Worm (Caenorhabditis elegans) whole organism, L3 larva: ENCODE measurements around the gene C01B10.44.

Experiments
- R02D3.7 ChIP-seq: fragments of 150-350 bp; optimal IDR thresholded peaks from 2 replicates; lab custom pipeline; 2014; ENCODE audit warnings: missing biosample characterization, missing genetic modification characterization
- ZK546.5 ChIP-seq: sonication (generic microtip); optimal IDR thresholded peaks from 2 replicates; lab custom pipeline; 2017; ENCODE audit warnings: missing biosample characterization, missing genetic modification characterization
- aly-2 ChIP-seq: fragments of 150-350 bp; optimal IDR thresholded peaks from 2 replicates; lab custom pipeline; 2014; ENCODE audit warnings: missing biosample characterization, missing genetic modification characterization
- ama-1 ChIP-seq: fragments of 150-350 bp; optimal IDR thresholded peaks from 2 replicates; lab custom pipeline; 2018
- ceh-16 ChIP-seq: sonication (generic microtip); optimal IDR thresholded peaks from 2 replicates; lab custom pipeline; 2017; ENCODE audit warnings: missing biosample characterization, missing genetic modification characterization
- ceh-28 ChIP-seq: fragments of 150-350 bp; optimal IDR thresholded peaks from 2 replicates; lab custom pipeline; 2014; ENCODE audit warnings: missing biosample characterization, missing genetic modification reagents, missing genetic modification characterization
- ceh-82 ChIP-seq: fragments of 150-350 bp; optimal IDR thresholded peaks from 2 replicates; lab custom pipeline; 2014; ENCODE audit warnings: missing biosample characterization, missing genetic modification characterization
- ceh-9 ChIP-seq: sonication (generic microtip); optimal IDR thresholded peaks from 2 replicates; lab custom pipeline; 2018; ENCODE audit warnings: missing biosample characterization, missing genetic modification characterization
- daf-12 ChIP-seq: fragments of 150-350 bp; optimal IDR thresholded peaks from 2 replicates; lab custom pipeline; 2014; ENCODE audit warnings: missing biosample characterization, missing genetic modification reagents, missing genetic modification characterization
- egl-27 ChIP-seq: sonication (generic microtip); optimal IDR thresholded peaks from 4 replicates; lab custom pipeline; 2017; ENCODE audit warnings: missing biosample characterization, missing genetic modification reagents, missing genetic modification characterization
- egl-5 ChIP-seq: fragments of 150-350 bp; optimal IDR thresholded peaks from 2 replicates; lab custom pipeline; 2017; ENCODE audit warnings: missing biosample characterization, missing genetic modification reagents, missing genetic modification characterization, inconsistent platforms
- elt-1 ChIP-seq: fragments of 150-350 bp; optimal IDR thresholded peaks from 2 replicates; lab custom pipeline; 2014; ENCODE audit warnings: missing biosample characterization, missing genetic modification characterization
- elt-2 ChIP-seq: sonication (generic microtip); optimal IDR thresholded peaks from 2 replicates; lab custom pipeline; 2016; ENCODE audit warnings: missing genetic modification reagents, mild to moderate bottlenecking, missing genetic modification characterization, missing compliant biosample characterization
- elt-3 ChIP-seq, 3 experiments: fragments of 150-350 bp in 1 of 3; sonication (generic microtip) in 2 of 3; optimal IDR thresholded peaks; 2 replicates in 2 of 3; 4 replicates in 1 of 3; lab custom pipeline; 2014 to 2017; ENCODE audit warnings: missing biosample characterization in 3 of 3, missing genetic modification characterization in 3 of 3
- eor-1 ChIP-seq, 2 experiments: fragments of 150-350 bp; optimal IDR thresholded peaks; 2 replicates each; lab custom pipeline; 2014 to 2018; ENCODE audit warnings: missing biosample characterization in 2 of 2, missing genetic modification characterization in 2 of 2
- fkh-10 ChIP-seq: sonication (generic microtip); optimal IDR thresholded peaks from 2 replicates; lab custom pipeline; 2017; ENCODE audit warnings: missing biosample characterization, missing genetic modification reagents, missing genetic modification characterization
- fos-1 ChIP-seq: fragments of 150-350 bp; optimal IDR thresholded peaks from 2 replicates; lab custom pipeline; 2014; ENCODE audit warnings: missing biosample characterization, missing genetic modification characterization
- lin-39 ChIP-seq: fragments of 150-350 bp; optimal IDR thresholded peaks from 2 replicates; lab custom pipeline; 2018; ENCODE audit warnings: missing biosample characterization, missing genetic modification reagents, missing genetic modification characterization
- lsy-12 ChIP-seq: sonication (generic microtip); optimal IDR thresholded peaks from 2 replicates; lab custom pipeline; 2016; ENCODE audit warnings: mild to moderate bottlenecking, missing genetic modification characterization, missing compliant biosample characterization
- mml-1 ChIP-seq: fragments of 150-350 bp; sonication (generic microtip); optimal IDR thresholded peaks from 3 replicates; lab custom pipeline; 2014; ENCODE audit warnings: missing biosample characterization, missing genetic modification characterization
- nfya-1 ChIP-seq: sonication (generic microtip); optimal IDR thresholded peaks from 2 replicates; lab custom pipeline; 2017; ENCODE audit warnings: missing genetic modification characterization, mild to moderate bottlenecking, missing compliant biosample characterization, antibody characterized with exemption, moderate library complexity; ENCODE audit not compliant: insufficient read depth
- nhr-23 ChIP-seq: fragments of 150-350 bp; optimal IDR thresholded peaks from 2 replicates; lab custom pipeline; 2014; ENCODE audit warnings: missing biosample characterization, missing genetic modification reagents, missing genetic modification characterization
- nhr-25 ChIP-seq: sonication (generic microtip); optimal IDR thresholded peaks from 2 replicates; lab custom pipeline; 2017; ENCODE audit warnings: missing biosample characterization, missing genetic modification characterization
- nhr-28 ChIP-seq: fragments of 150-350 bp; optimal IDR thresholded peaks from 2 replicates; lab custom pipeline; 2014; ENCODE audit warnings: missing biosample characterization, missing genetic modification characterization
- nhr-43 ChIP-seq: sonication (generic microtip); optimal IDR thresholded peaks from 2 replicates; lab custom pipeline; 2016; ENCODE audit warnings: mild to moderate bottlenecking, missing genetic modification characterization, missing compliant biosample characterization; ENCODE audit not compliant: poor library complexity, severe bottlenecking
- nhr-67 ChIP-seq: fragments of 150-350 bp; optimal IDR thresholded peaks from 2 replicates; lab custom pipeline; 2014; ENCODE audit warnings: missing biosample characterization, missing genetic modification characterization
- nhr-76 ChIP-seq: fragments of 150-350 bp; sonication (generic microtip); optimal IDR thresholded peaks from 5 replicates; lab custom pipeline; 2014; ENCODE audit warnings: missing biosample characterization, missing genetic modification characterization
- nhr-77 ChIP-seq: fragments of 150-350 bp; optimal IDR thresholded peaks from 2 replicates; lab custom pipeline; 2014; ENCODE audit warnings: missing biosample characterization, missing genetic modification characterization
- pha-4 ChIP-seq: fragments of 150-350 bp; optimal IDR thresholded peaks from 2 replicates; lab custom pipeline; 2014; ENCODE audit warnings: missing biosample characterization, missing genetic modification reagents, missing genetic modification characterization
- snpc-4 ChIP-seq: fragments of 150-350 bp; optimal IDR thresholded peaks from 2 replicates; lab custom pipeline; 2014; ENCODE audit warnings: missing biosample characterization, missing genetic modification characterization
- unc-39 ChIP-seq: sonication (generic microtip); optimal IDR thresholded peaks from 4 replicates; lab custom pipeline; 2017; ENCODE audit warnings: missing biosample characterization, missing genetic modification characterization
- unc-62 ChIP-seq: fragments of 150-350 bp; sonication (generic microtip); optimal IDR thresholded peaks from 4 replicates; lab custom pipeline; 2014; ENCODE audit warnings: missing biosample characterization, missing genetic modification reagents, missing genetic modification characterization
- zag-1 ChIP-seq: fragments of 150-350 bp; optimal IDR thresholded peaks from 2 replicates; lab custom pipeline; 2014; ENCODE audit warnings: missing biosample characterization, missing genetic modification characterization
- ztf-11 ChIP-seq: fragments of 150-350 bp; optimal IDR thresholded peaks from 2 replicates; lab custom pipeline; 2014; ENCODE audit warnings: missing biosample characterization, missing genetic modification characterization

C01B10.44 gene

ce11 chrIV:6653663-6654201 lies 30.2 kb downstream of the C01B10.44 start:
- no peak for TF ChIP-seq nhr-77 (tag; lab: Kevin White, UChicago)
- no peak for TF ChIP-seq elt-1 (tag; lab: Kevin White, UChicago)
- no peak for TF ChIP-seq mml-1 (tag; lab: Kevin White, UChicago)
- no peak for TF ChIP-seq nhr-67
- TF ChIP-seq zag-1 (tag; lab: Kevin White, UChicago) = no peak
- peak; percentile 62 for TF ChIP-seq nhr-43 (tag; lab: Kevin White, UChicago)
- TF ChIP-seq unc-62 (GFP tag; lab: Kevin White, UChicago) = no peak
- TF ChIP-seq nhr-23 (tag; lab: Kevin White, UChicago) = peak; percentile 4
- TF ChIP-seq ceh-9 = no peak
- no peak for TF ChIP-seq fos-1 (tag; lab: Kevin White, UChicago)
- TF ChIP-seq aly-2 = no peak
- no peak for TF ChIP-seq egl-27 (tag; lab: Kevin White, UChicago)
- TF ChIP-seq ceh-82 (tag; lab: Kevin White, UChicago) = no peak
- no peak for TF ChIP-seq daf-12 (tag; lab: Kevin White, UChicago)
- peak; percentile 70 for TF ChIP-seq nhr-25
- no peak for TF ChIP-seq unc-39 (tag; lab: Kevin White, UChicago)

- no peak for TF ChIP-seq pha-4
- peak; percentile 32 for TF ChIP-seq nhr-23 (tag; lab: Kevin White, UChicago)
- TF ChIP-seq zag-1 (tag; lab: Kevin White, UChicago) = no peak
- no peak for TF ChIP-seq ceh-16 (tag; lab: Kevin White, UChicago)
- no peak for TF ChIP-seq ceh-9
- peak; percentile 44 for TF ChIP-seq nhr-25
- no peak for TF ChIP-seq ceh-28 (tag; lab: Kevin White, UChicago)
- TF ChIP-seq lin-39 = no peak
- TF ChIP-seq elt-3 (tag; optimal IDR thresholded peaks at IDR 0.05; lab: Kevin White, UChicago) = peak in 1 of 3 experiments; percentile 37
- TF ChIP-seq ceh-82 (tag; lab: Kevin White, UChicago) = no peak
- TF ChIP-seq nhr-43 (tag; lab: Kevin White, UChicago) = peak; percentile 31
- no peak for TF ChIP-seq nhr-67
- TF ChIP-seq nfya-1 (tag; lab: Kevin White, UChicago) = no peak
- TF ChIP-seq ztf-11 (tag; lab: Kevin White, UChicago) = no peak
- TF ChIP-seq eor-1 (tag; optimal IDR thresholded peaks at IDR 0.05; lab: Kevin White, UChicago) = no peak
- TF ChIP-seq, all 47 proteins: peak for 4
Observed at ce11 chrIV:6655747-6656146, 32.3 kb downstream of the C01B10.44 start.

- TF ChIP-seq fkh-10 (GFP tag; lab: Kevin White, UChicago) = no peak
- peak in 2 of 3 experiments; percentile 11 to 51 for TF ChIP-seq elt-3 (tag; optimal IDR thresholded peaks at IDR 0.05; lab: Kevin White, UChicago)
- TF ChIP-seq nhr-25 = peak; percentile 13
Observed at ce11 chrIV:6657519-6658031, 34.1 kb downstream of the C01B10.44 start, which contains the start of gene C01B10.11. TSS of gene C01B10.11 (plus strand) at chrIV:6657981.

ce11 chrIV:6664336-6664735 lies 40.8 kb downstream of the C01B10.44 start:
- TF ChIP-seq ama-1 (lab: Kevin White, UChicago) = peak; percentile 28
- peak; percentile 54 for TF ChIP-seq snpc-4 (tag; lab: Kevin White, UChicago)
- TF ChIP-seq nhr-25 = no peak
- TF ChIP-seq, all 47 proteins: peak for 2

ce11 chrIV:6667898-6668297 lies 44.4 kb downstream of the C01B10.44 start, which contains the start of gene Y73B6A.1:
TSS of gene Y73B6A.1 (minus strand) at chrIV:6667998.
- TF ChIP-seq nhr-76 = no peak
- TF ChIP-seq ztf-11 (tag; lab: Kevin White, UChicago) = no peak
- no peak for TF ChIP-seq lsy-12 (tag; lab: Kevin White, UChicago)
- TF ChIP-seq elt-2 (tag; lab: Kevin White, UChicago) = no peak
- no peak for TF ChIP-seq ceh-28 (tag; lab: Kevin White, UChicago)
- no peak for TF ChIP-seq egl-5 (tag; lab: Kevin White, UChicago)
- no peak for TF ChIP-seq R02D3.7 (tag; lab: Kevin White, UChicago)
- no peak for TF ChIP-seq mml-1 (tag; lab: Kevin White, UChicago)
- no peak for TF ChIP-seq ZK546.5 (tag; lab: Kevin White, UChicago)
- no peak for TF ChIP-seq nhr-28
- no peak for TF ChIP-seq egl-27 (tag; lab: Kevin White, UChicago)
